Worm (Caenorhabditis elegans) whole organism, late embryonic: ENCODE data around the gene ZK971.1.

Experiments used
- C38D4.7 ChIP-seq: fragments of 200-800 bp; sonication (Bioruptor generic); optimal IDR thresholded peaks from 2 replicates; lab custom pipeline; 2018; ENCODE audit warnings: mild to moderate bottlenecking, missing genetic modification characterization, moderate library complexity, missing compliant biosample characterization
- T23F11.4 ChIP-seq: fragments of 200-800 bp; sonication (Bioruptor generic); optimal IDR thresholded peaks from 2 replicates; lab custom pipeline; 2018; ENCODE audit warnings: mild to moderate bottlenecking, missing genetic modification characterization, missing compliant biosample characterization
- ceh-14 ChIP-seq: sonication (generic microtip); optimal IDR thresholded peaks from 2 replicates; lab custom pipeline; 2016; ENCODE audit warnings: missing genotype, missing genetic modification characterization, missing compliant biosample characterization
- ceh-18 ChIP-seq: sonication (generic microtip); optimal IDR thresholded peaks from 2 replicates; lab custom pipeline; 2016; ENCODE audit warnings: missing genetic modification characterization, missing compliant biosample characterization
- ceh-19 ChIP-seq: fragments of 200-800 bp; sonication (Bioruptor generic); optimal IDR thresholded peaks from 2 replicates; lab custom pipeline; 2018; ENCODE audit warnings: mild to moderate bottlenecking, missing genetic modification characterization, missing compliant biosample characterization
- ceh-2 ChIP-seq: sonication (generic microtip); optimal IDR thresholded peaks from 2 replicates; lab custom pipeline; 2016; ENCODE audit warnings: missing genotype, missing genetic modification characterization, missing compliant biosample characterization
- ceh-22 ChIP-seq: sonication (generic microtip); optimal IDR thresholded peaks from 2 replicates; lab custom pipeline; 2017; ENCODE audit warnings: missing biosample characterization, missing genetic modification characterization
- ceh-30 ChIP-seq: fragments of 150-350 bp; optimal IDR thresholded peaks from 2 replicates; lab custom pipeline; 2014; ENCODE audit warnings: missing biosample characterization, missing genetic modification characterization
- ceh-31 ChIP-seq: sonication (generic microtip); optimal IDR thresholded peaks from 2 replicates; lab custom pipeline; 2016; ENCODE audit warnings: missing genetic modification characterization, missing compliant biosample characterization
- ceh-45 ChIP-seq: fragments of 200-800 bp; sonication (Bioruptor generic); IDR thresholded peaks from 2 replicates; pipeline ENCODE4 v1.3.6; 2022; ENCODE audit warnings: missing genetic modification reagents, missing genetic modification characterization, missing compliant biosample characterization
- ceh-48 ChIP-seq: sonication (generic microtip); optimal IDR thresholded peaks from 2 replicates; lab custom pipeline; 2016; ENCODE audit warnings: missing genetic modification characterization, inconsistent platforms, missing compliant biosample characterization
- ceh-6 ChIP-seq: fragments of 200-800 bp; sonication (Bioruptor generic); optimal IDR thresholded peaks from 2 replicates; lab custom pipeline; 2018; ENCODE audit warnings: mild to moderate bottlenecking, missing genetic modification characterization, missing compliant biosample characterization
- ets-4 ChIP-seq: sonication (generic microtip); optimal IDR thresholded peaks from 2 replicates; lab custom pipeline; 2016; ENCODE audit warnings: missing genetic modification characterization, missing compliant biosample characterization
- fax-1 ChIP-seq: sonication (generic microtip); optimal IDR thresholded peaks from 2 replicates; lab custom pipeline; 2016; ENCODE audit warnings: missing genotype, missing genetic modification characterization, missing compliant biosample characterization
- fkh-10 ChIP-seq: fragments of 150-350 bp; optimal IDR thresholded peaks from 2 replicates; lab custom pipeline; 2014; ENCODE audit warnings: missing biosample characterization, missing genetic modification reagents, missing genetic modification characterization
- gmeb-2 ChIP-seq: sonication (generic microtip); optimal IDR thresholded peaks from 2 replicates; lab custom pipeline; 2016; ENCODE audit warnings: missing genetic modification characterization, inconsistent platforms, missing compliant biosample characterization
- hlh-13 ChIP-seq: fragments of 200-800 bp; sonication (Bioruptor generic); optimal IDR thresholded peaks from 2 replicates; lab custom pipeline; 2018; ENCODE audit warnings: mild to moderate bottlenecking, missing genetic modification characterization, missing compliant biosample characterization
- hlh-6 ChIP-seq: sonication (generic microtip); optimal IDR thresholded peaks from 2 replicates; lab custom pipeline; 2016; ENCODE audit warnings: missing genotype, missing genetic modification characterization, missing compliant biosample characterization
- lim-6 ChIP-seq: sonication (generic microtip); optimal IDR thresholded peaks from 2 replicates; lab custom pipeline; 2016; ENCODE audit warnings: missing genetic modification characterization, missing compliant biosample characterization
- lin-11 ChIP-seq: fragments of 200-800 bp; sonication (Bioruptor generic); optimal IDR thresholded peaks from 2 replicates; lab custom pipeline; 2018; ENCODE audit warnings: mild to moderate bottlenecking, missing genetic modification characterization, missing compliant biosample characterization
- madf-2 ChIP-seq: sonication (generic microtip); optimal IDR thresholded peaks from 2 replicates; lab custom pipeline; 2017; ENCODE audit warnings: missing genetic modification characterization, missing compliant biosample characterization
- mec-3 ChIP-seq: sonication (generic microtip); optimal IDR thresholded peaks from 2 replicates; lab custom pipeline; 2016; ENCODE audit warnings: borderline replicate concordance, missing genetic modification characterization, missing compliant biosample characterization
- nfya-1 ChIP-seq: sonication (generic microtip); optimal IDR thresholded peaks from 2 replicates; lab custom pipeline; 2017; ENCODE audit warnings: missing genetic modification characterization, mild to moderate bottlenecking, missing compliant biosample characterization, antibody characterized with exemption, moderate library complexity
- nhr-232 ChIP-seq: sonication (generic microtip); optimal IDR thresholded peaks from 2 replicates; lab custom pipeline; 2016; ENCODE audit warnings: missing genetic modification characterization, missing compliant biosample characterization
- odd-2 ChIP-seq: sonication (generic microtip); optimal IDR thresholded peaks from 2 replicates; lab custom pipeline; 2017; ENCODE audit warnings: antibody characterized with exemption, mild to moderate bottlenecking, missing genetic modification characterization, missing compliant biosample characterization
- pag-3 ChIP-seq: sonication (generic microtip); optimal IDR thresholded peaks from 2 replicates; lab custom pipeline; 2016; ENCODE audit warnings: missing compliant biosample characterization, missing genetic modification characterization, borderline replicate concordance
- pax-1 ChIP-seq: fragments of 150-350 bp; optimal IDR thresholded peaks from 2 replicates; lab custom pipeline; 2014; ENCODE audit warnings: missing biosample characterization, missing genetic modification characterization
- pha-4 ChIP-seq: fragments of 150-350 bp; optimal IDR thresholded peaks from 2 replicates; lab custom pipeline; 2018; ENCODE audit warnings: missing biosample characterization, missing genetic modification reagents, missing genetic modification characterization
- pros-1 ChIP-seq: fragments of 150-350 bp; optimal IDR thresholded peaks from 2 replicates; lab custom pipeline; 2014; ENCODE audit warnings: missing biosample characterization, missing genetic modification reagents, missing genetic modification characterization
- rnt-1 ChIP-seq: sonication (generic microtip); optimal IDR thresholded peaks from 2 replicates; lab custom pipeline; 2016; ENCODE audit warnings: missing genetic modification characterization, missing compliant biosample characterization
- sox-2 ChIP-seq: fragments of 200-800 bp; sonication (Bioruptor generic); IDR thresholded peaks from 2 replicates; pipeline ENCODE4 v1.3.6; 2022; ENCODE audit warnings: missing genetic modification reagents, missing genetic modification characterization, missing compliant biosample characterization
- tbx-2 ChIP-seq: sonication (generic microtip); optimal IDR thresholded peaks from 2 replicates; lab custom pipeline; 2016; ENCODE audit warnings: missing genetic modification characterization, missing compliant biosample characterization
- unc-3 ChIP-seq, 2 experiments: fragments of 200-800 bp in 1 of 2; sonication (Bioruptor generic) in 1 of 2; sonication (generic microtip) in 1 of 2; conservative IDR thresholded peaks in 1 of 2; optimal IDR thresholded peaks in 1 of 2; 2 replicates each; pipeline versions ENCODE4 v1.3.6 to Lab custom; 2016 to 2022; ENCODE audit warnings: missing compliant biosample characterization in 2 of 2, missing genetic modification characterization in 2 of 2, missing genetic modification reagents in 1 of 2
- unc-42 ChIP-seq: sonication (generic microtip); optimal IDR thresholded peaks from 2 replicates; lab custom pipeline; 2016; ENCODE audit warnings: missing genotype, missing genetic modification characterization, missing compliant biosample characterization
- unc-86 ChIP-seq: sonication (generic microtip); optimal IDR thresholded peaks from 2 replicates; lab custom pipeline; 2016; ENCODE audit warnings: missing genetic modification characterization, missing compliant biosample characterization
- ztf-16 ChIP-seq: sonication (generic microtip); optimal IDR thresholded peaks from 2 replicates; lab custom pipeline; 2017; ENCODE audit warnings: missing genetic modification characterization, missing compliant biosample characterization

Gene ZK971.1

DNA sequence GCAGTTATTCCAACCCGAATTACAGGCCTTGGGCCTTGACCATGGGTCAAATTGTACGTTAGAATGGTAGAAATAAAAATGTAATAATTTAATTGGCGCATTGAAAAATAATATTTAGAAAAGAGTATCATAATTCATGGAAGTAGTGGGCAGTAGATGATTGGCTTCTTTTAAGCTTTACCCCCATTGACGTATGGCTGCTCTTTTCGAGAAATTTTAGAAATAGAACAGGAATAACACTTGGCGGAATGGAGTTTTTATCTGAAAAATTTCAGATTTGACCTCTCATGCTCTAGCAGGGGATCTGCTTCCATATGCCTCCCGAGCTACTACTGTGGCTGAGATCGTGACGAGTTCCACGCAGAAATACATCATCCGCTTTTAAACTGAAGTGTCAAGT, 29.3 kb upstream of the ZK971.1 start, which contains the start of gene gcy-4:
TSS of gene gcy-4 (minus strand) at position 101 of the 400 bp plus-strand sequence.
- no peak for TF ChIP-seq lim-6 (tag; lab: Kevin White, UChicago)
- no peak for TF ChIP-seq ets-4 (tag; lab: Kevin White, UChicago)
- no peak for TF ChIP-seq ceh-18 (tag; lab: Kevin White, UChicago)
- no peak for TF ChIP-seq nhr-232 (tag; lab: Kevin White, UChicago)
- no peak for TF ChIP-seq ceh-19 (GFP tag; lab: Kevin White, UChicago)
- no peak for TF ChIP-seq C38D4.7 (GFP tag; lab: Kevin White, UChicago)
- no peak for TF ChIP-seq sox-2 (GFP tag; lab: Robert Waterston, UW)
- TF ChIP-seq rnt-1 (tag; lab: Kevin White, UChicago), result no peak
- no peak for TF ChIP-seq odd-2
- TF ChIP-seq madf-2, result no peak
- no peak for TF ChIP-seq ceh-22
- TF ChIP-seq ceh-6 (GFP tag; lab: Kevin White, UChicago), result no peak
- no peak for TF ChIP-seq ceh-30
- no peak for TF ChIP-seq pag-3 (tag; lab: Kevin White, UChicago)
- no peak for TF ChIP-seq hlh-13 (GFP tag; lab: Kevin White, UChicago)
- no peak for TF ChIP-seq unc-42 (tag; lab: Kevin White, UChicago)
- TF ChIP-seq fkh-10 (GFP tag; lab: Kevin White, UChicago), result no peak
- no peak for TF ChIP-seq ceh-14 (tag; lab: Kevin White, UChicago)
- TF ChIP-seq pha-4 (tag; lab: Kevin White, UChicago), result no peak
- TF ChIP-seq ceh-2 (tag; lab: Kevin White, UChicago), result no peak

DNA sequence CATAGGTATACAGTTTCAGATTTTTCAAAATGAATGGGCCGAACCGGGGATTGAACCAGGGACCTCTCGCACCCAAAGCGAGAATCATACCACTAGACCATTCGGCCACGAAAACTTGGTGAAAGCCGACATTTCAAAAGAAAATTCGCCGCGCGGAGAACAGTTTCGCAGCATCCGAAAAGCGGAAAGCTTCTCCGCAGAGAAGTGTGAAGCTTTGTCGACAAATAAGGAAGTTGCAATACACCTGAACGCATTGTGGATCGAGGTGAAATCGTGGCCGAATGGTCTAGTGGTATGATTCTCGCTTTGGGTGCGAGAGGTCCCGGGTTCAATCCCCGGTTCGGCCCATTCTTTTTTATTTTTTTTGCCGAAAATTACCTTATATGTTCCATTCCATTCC, 25.3 kb upstream of the ZK971.1 start:
- TF ChIP-seq ceh-45 (GFP tag; lab: Robert Waterston, UW) (0 out of 2 replicates have a peak, but pooled peaks have one; percentile 8), gmeb-2 (tag; lab: Kevin White, UChicago) (peak; percentile 5)

DNA sequence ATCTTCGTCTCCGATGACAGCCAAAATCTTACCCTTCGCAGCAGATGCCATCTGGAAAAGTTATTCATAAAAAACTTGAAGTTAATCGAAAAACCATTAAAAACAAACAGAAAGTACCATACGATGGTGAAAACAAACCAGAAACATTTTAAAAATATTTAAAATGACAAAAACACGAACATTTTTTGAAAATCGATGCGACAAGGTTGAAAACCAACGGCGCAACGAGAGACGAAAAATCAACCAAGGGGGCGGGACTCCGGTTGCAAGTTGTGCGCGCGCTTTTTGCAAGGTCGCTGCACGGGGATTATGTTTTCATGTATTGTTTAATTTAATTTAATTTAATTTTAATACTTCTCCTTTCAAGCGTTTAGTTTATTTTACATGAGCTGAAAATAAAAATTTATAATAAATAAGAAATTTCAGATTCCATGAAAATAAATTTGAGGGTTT, 24.2 kb upstream of the ZK971.1 start, which contains the start of gene vha-9:
TSS of gene vha-9 (minus strand) at position 51 of the 453 bp plus-strand sequence.
- TF ChIP-seq hlh-6 (tag; lab: Kevin White, UChicago) (no peak), fkh-10 (GFP tag; lab: Kevin White, UChicago) (no peak), ceh-48 (tag; lab: Kevin White, UChicago) (peak; percentile 31), fax-1 (tag; lab: Kevin White, UChicago) (peak; percentile 5), pax-1 (peak; percentile 12), pros-1 (tag; lab: Kevin White, UChicago) (no peak), tbx-2 (tag; lab: Kevin White, UChicago) (no peak), gmeb-2 (tag; lab: Kevin White, UChicago) (peak; percentile 25), ceh-2 (tag; lab: Kevin White, UChicago) (peak; percentile 17), ceh-22 (no peak), unc-42 (tag; lab: Kevin White, UChicago) (peak; percentile 78), nfya-1 (tag; lab: Kevin White, UChicago) (peak; percentile 51), lin-11 (tag; lab: Kevin White, UChicago) (peak; percentile 22), ceh-14 (tag; lab: Kevin White, UChicago) (peak; percentile 51), mec-3 (tag; lab: Kevin White, UChicago) (no peak), pag-3 (tag; lab: Kevin White, UChicago) (no peak), ztf-16 (tag; lab: Kevin White, UChicago) (peak; percentile 7), odd-2 (no peak), T23F11.4 (GFP tag; lab: Kevin White, UChicago) (no peak), ceh-31 (tag; lab: Kevin White, UChicago) (peak; percentile 51), unc-86 (peak; percentile 2), unc-3 (GFP tag; conservative IDR thresholded peaks at IDR 0.05; lab: Robert Waterston, UW) (no peak), unc-3 (tag; optimal IDR thresholded peaks at IDR 0.05; lab: Kevin White, UChicago) (no peak)
- TF ChIP-seq, all 69 proteins: peak for 12
